Worm (Caenorhabditis elegans) whole organism, L1 larva: ENCODE data around the gene E02H9.6.
"Not testable (repeated sequence)": the region's sequence is repeated elsewhere in the genome, so short reads cannot be mapped to it uniquely, and the experiment has no call there.

Source experiments
- C16A3.4 ChIP-seq: fragments of 150-350 bp; optimal IDR thresholded peaks from 2 replicates; lab custom pipeline; 2014; ENCODE audit warnings: missing biosample characterization, missing genetic modification characterization
- F16B12.6 ChIP-seq: fragments of 150-350 bp; optimal IDR thresholded peaks from 2 replicates; lab custom pipeline; 2014; ENCODE audit warnings: missing biosample characterization, missing genetic modification characterization
- alr-1 ChIP-seq: fragments of 200-800 bp; sonication (Bioruptor generic); optimal IDR thresholded peaks from 2 replicates; lab custom pipeline; 2018; ENCODE audit warnings: borderline replicate concordance, mild to moderate bottlenecking, missing genetic modification characterization, missing compliant biosample characterization
- blmp-1 ChIP-seq: fragments of 150-350 bp; optimal IDR thresholded peaks from 2 replicates; lab custom pipeline; 2014; ENCODE audit warnings: missing biosample characterization, missing genetic modification characterization
- ceh-82 ChIP-seq, 3 experiments: fragments of 150-350 bp in 1 of 3; sonication (generic microtip) in 2 of 3; optimal IDR thresholded peaks; 2 replicates each; lab custom pipeline; 2014 to 2017; ENCODE audit warnings: missing biosample characterization in 3 of 3, missing genetic modification characterization in 3 of 3
- dpl-1 ChIP-seq, 3 experiments: fragments of 150-350 bp in 2 of 3; sonication (generic microtip) in 1 of 3; optimal IDR thresholded peaks; 2 replicates each; lab custom pipeline; 2014 to 2017; ENCODE audit warnings: missing biosample characterization in 3 of 3, missing genetic modification characterization in 3 of 3, missing genetic modification reagents in 3 of 3
- dsc-1 ChIP-seq: sonication (generic microtip); optimal IDR thresholded peaks from 2 replicates; lab custom pipeline; 2016; ENCODE audit warnings: mild to moderate bottlenecking, missing genetic modification characterization, missing compliant biosample characterization
- efl-1 ChIP-seq, 4 experiments: fragments of 150-350 bp; optimal IDR thresholded peaks in 3 of 4; peaks in 1 of 4; 1 replicate in 1 of 4; 2 replicates in 3 of 4; lab custom pipeline; 2014; ENCODE audit warnings: missing biosample characterization in 2 of 4, missing genetic modification characterization in 2 of 4, missing genetic modification reagents in 2 of 4
- elt-3 ChIP-seq, 6 experiments: fragments of 150-350 bp in 1 of 6; sonication (generic microtip); optimal IDR thresholded peaks; 2 replicates each; lab custom pipeline; 2017 to 2018; ENCODE audit warnings: missing biosample characterization in 6 of 6, missing genetic modification characterization in 6 of 6, inconsistent platforms in 1 of 6
- ets-5 ChIP-seq: fragments of 200-800 bp; sonication (Bioruptor generic); IDR thresholded peaks from 2 replicates; pipeline ENCODE4 v1.3.6; 2022; ENCODE audit warnings: missing genetic modification characterization, missing compliant biosample characterization
- fkh-10 ChIP-seq: sonication (generic microtip); optimal IDR thresholded peaks from 2 replicates; lab custom pipeline; 2017; ENCODE audit warnings: missing biosample characterization, missing genetic modification reagents, missing genetic modification characterization
- fkh-8 ChIP-seq: sonication (generic microtip); optimal IDR thresholded peaks from 2 replicates; lab custom pipeline; 2016; ENCODE audit warnings: mild to moderate bottlenecking, missing genetic modification characterization, missing compliant biosample characterization
- hlh-4 ChIP-seq: sonication (generic microtip); optimal IDR thresholded peaks from 2 replicates; lab custom pipeline; 2016; ENCODE audit warnings: mild to moderate bottlenecking, missing genetic modification characterization, missing compliant biosample characterization
- hpl-2 ChIP-seq: fragments of 150-350 bp; optimal IDR thresholded peaks from 2 replicates; lab custom pipeline; 2014; ENCODE audit warnings: missing biosample characterization, missing genetic modification reagents, missing genetic modification characterization
- irx-1 ChIP-seq: sonication (generic microtip); optimal IDR thresholded peaks from 2 replicates; lab custom pipeline; 2016; ENCODE audit warnings: missing genetic modification characterization, missing compliant biosample characterization
- isw-1 ChIP-seq: fragments of 200-800 bp; sonication (Bioruptor generic); IDR thresholded peaks from 2 replicates; pipeline ENCODE4 v1.3.6; 2022; ENCODE audit warnings: missing genetic modification characterization, missing compliant biosample characterization
- lin-13 ChIP-seq: fragments of 150-350 bp; optimal IDR thresholded peaks from 2 replicates; lab custom pipeline; 2014; ENCODE audit warnings: missing biosample characterization, missing genetic modification reagents, missing genetic modification characterization
- lin-14 ChIP-seq: fragments of 200-800 bp; sonication (Bioruptor generic); optimal IDR thresholded peaks from 2 replicates; lab custom pipeline; 2018; ENCODE audit warnings: mild to moderate bottlenecking, missing genetic modification characterization, moderate library complexity, missing compliant biosample characterization
- lin-15B ChIP-seq: fragments of 150-350 bp; sonication (generic microtip); optimal IDR thresholded peaks from 3 replicates; lab custom pipeline; 2014; ENCODE audit warnings: missing biosample characterization, missing genetic modification characterization
- lin-35 ChIP-seq, 2 experiments: fragments of 150-350 bp; optimal IDR thresholded peaks; 2 replicates each; lab custom pipeline; 2014; ENCODE audit warnings: missing biosample characterization in 2 of 2, missing genetic modification characterization in 2 of 2, missing genetic modification reagents in 2 of 2
- lin-39 ChIP-seq: fragments of 150-350 bp; optimal IDR thresholded peaks from 2 replicates; lab custom pipeline; 2014; ENCODE audit warnings: missing biosample characterization, missing genetic modification reagents, missing genetic modification characterization
- lsy-2 ChIP-seq, 2 experiments: fragments of 150-350 bp; optimal IDR thresholded peaks; 2 replicates each; lab custom pipeline; 2014; ENCODE audit warnings: missing biosample characterization in 2 of 2, missing genetic modification characterization in 2 of 2
- mdl-1 ChIP-seq, 2 experiments: fragments of 150-350 bp; optimal IDR thresholded peaks; 2 replicates each; lab custom pipeline; 2014 to 2017; ENCODE audit warnings: missing biosample characterization in 2 of 2, missing genetic modification characterization in 2 of 2, inconsistent platforms in 1 of 2
- mep-1 ChIP-seq: fragments of 150-350 bp; optimal IDR thresholded peaks from 2 replicates; lab custom pipeline; 2014; ENCODE audit warnings: missing biosample characterization, missing genetic modification characterization
- nhr-11 ChIP-seq: fragments of 150-350 bp; optimal IDR thresholded peaks from 2 replicates; lab custom pipeline; 2014; ENCODE audit warnings: missing biosample characterization, missing genetic modification characterization
- nhr-19 ChIP-seq: fragments of 200-800 bp; sonication (Bioruptor generic); conservative IDR thresholded peaks from 2 replicates; pipeline ENCODE4 v1.3.6; 2022; ENCODE audit warnings: missing genetic modification characterization, missing compliant biosample characterization
- nhr-20 ChIP-seq: sonication (generic microtip); optimal IDR thresholded peaks from 2 replicates; lab custom pipeline; 2016; ENCODE audit warnings: mild to moderate bottlenecking, missing genetic modification characterization, missing compliant biosample characterization
- nhr-28 ChIP-seq: fragments of 150-350 bp; optimal IDR thresholded peaks from 2 replicates; lab custom pipeline; 2014; ENCODE audit warnings: missing biosample characterization, missing genetic modification characterization
- nhr-47 ChIP-seq: sonication (generic microtip); optimal IDR thresholded peaks from 2 replicates; lab custom pipeline; 2016; ENCODE audit warnings: mild to moderate bottlenecking, missing genetic modification characterization, moderate library complexity, missing compliant biosample characterization
- nhr-71 ChIP-seq: sonication (generic microtip); optimal IDR thresholded peaks from 2 replicates; lab custom pipeline; 2016; ENCODE audit warnings: mild to moderate bottlenecking, missing genetic modification characterization, moderate library complexity, missing compliant biosample characterization
- nhr-76 ChIP-seq: sonication (generic microtip); optimal IDR thresholded peaks from 2 replicates; lab custom pipeline; 2017; ENCODE audit warnings: missing biosample characterization, missing genetic modification characterization
- nhr-77 ChIP-seq: fragments of 150-350 bp; optimal IDR thresholded peaks from 2 replicates; lab custom pipeline; 2014; ENCODE audit warnings: missing biosample characterization, missing genetic modification characterization
- nhr-90 ChIP-seq: sonication (generic microtip); optimal IDR thresholded peaks from 2 replicates; lab custom pipeline; 2016; ENCODE audit warnings: mild to moderate bottlenecking, missing genetic modification characterization, missing compliant biosample characterization; ENCODE audit not compliant: poor library complexity
- pqm-1 ChIP-seq: sonication (generic microtip); optimal IDR thresholded peaks from 3 replicates; lab custom pipeline; 2017; ENCODE audit warnings: missing biosample characterization, missing genetic modification characterization
- rnt-1 ChIP-seq: sonication (generic microtip); optimal IDR thresholded peaks from 2 replicates; lab custom pipeline; 2016; ENCODE audit warnings: mild to moderate bottlenecking, missing genetic modification characterization, moderate library complexity, missing compliant biosample characterization
- skn-1 ChIP-seq: fragments of 150-350 bp; optimal IDR thresholded peaks from 2 replicates; lab custom pipeline; 2014; ENCODE audit warnings: missing biosample characterization, missing genetic modification characterization
- snu-23 ChIP-seq: sonication (generic microtip); optimal IDR thresholded peaks from 2 replicates; lab custom pipeline; 2016; ENCODE audit warnings: missing genetic modification characterization, missing compliant biosample characterization
- sptf-1 ChIP-seq: fragments of 150-350 bp; optimal IDR thresholded peaks from 2 replicates; lab custom pipeline; 2014; ENCODE audit warnings: missing biosample characterization, missing genetic modification characterization
- sup-37 ChIP-seq: fragments of 200-800 bp; sonication (Bioruptor generic); optimal IDR thresholded peaks from 2 replicates; lab custom pipeline; 2018; ENCODE audit warnings: mild to moderate bottlenecking, missing genetic modification characterization, missing compliant biosample characterization
- swsn-7 ChIP-seq: sonication (generic microtip); optimal IDR thresholded peaks from 2 replicates; lab custom pipeline; 2016; ENCODE audit warnings: missing genetic modification characterization, missing compliant biosample characterization
- tbx-2 ChIP-seq: sonication (generic microtip); optimal IDR thresholded peaks from 2 replicates; lab custom pipeline; 2016; ENCODE audit warnings: missing genetic modification characterization, missing compliant biosample characterization
- unc-130 ChIP-seq: fragments of 150-350 bp; optimal IDR thresholded peaks from 2 replicates; lab custom pipeline; 2017; ENCODE audit warnings: missing biosample characterization, missing genetic modification characterization, inconsistent platforms
- unc-62 ChIP-seq: fragments of 150-350 bp; optimal IDR thresholded peaks from 2 replicates; lab custom pipeline; 2014; ENCODE audit warnings: missing biosample characterization, missing genetic modification reagents, missing genetic modification characterization
- zip-4 ChIP-seq: fragments of 200-800 bp; sonication (Bioruptor generic); optimal IDR thresholded peaks from 2 replicates; lab custom pipeline; 2018; ENCODE audit warnings: mild to moderate bottlenecking, missing genetic modification characterization, moderate library complexity, missing compliant biosample characterization
- ztf-4 ChIP-seq: fragments of 150-350 bp; optimal IDR thresholded peaks from 2 replicates; lab custom pipeline; 2014; ENCODE audit warnings: missing biosample characterization, missing genetic modification characterization

Gene E02H9.6

ce11 chrIII:2460403-2460802 is 24.5 kb downstream of the E02H9.6 start:
- TF ChIP-seq efl-1 (optimal IDR thresholded peaks at IDR 0.05; lab: Kevin White, UChicago): not testable (repeated sequence)
- TF ChIP-seq efl-1 (GFP tag; optimal IDR thresholded peaks at IDR 0.05 in 1 of 2; lab: Kevin White, UChicago): peak in 1 of 2 experiments; percentile 9

ce11 chrIII:2468202-2468601 is 32.3 kb downstream of the E02H9.6 start, which contains the start of the genes E02H9.9 and E02H9.1:
TSS of gene E02H9.9 (minus strand) at chrIII:2468302.
TSS of gene E02H9.1 (plus strand) at chrIII:2468486.
- TF ChIP-seq hpl-2 (GFP tag; lab: Kevin White, UChicago) (no peak), sptf-1 (no peak), fkh-10 (GFP tag; lab: Kevin White, UChicago) (no peak), hlh-4 (no peak), lin-13 (GFP tag; lab: Kevin White, UChicago) (no peak), nhr-11 (tag; lab: Kevin White, UChicago) (no peak), zip-4 (GFP tag; lab: Kevin White, UChicago) (no peak), fkh-8 (tag; lab: Kevin White, UChicago) (no peak)

- TF ChIP-seq lsy-2 (tag; optimal IDR thresholded peaks at IDR 0.05; lab: Kevin White, UChicago) (peak; percentile 63 to 75), C16A3.4 (tag; lab: Kevin White, UChicago) (peak; percentile 16), ceh-82 (tag; optimal IDR thresholded peaks at IDR 0.05; lab: Kevin White, UChicago) (peak; percentile 23 to 73 (median 27)), mep-1 (tag; lab: Kevin White, UChicago) (peak; percentile 70), pqm-1 (tag; lab: Kevin White, UChicago) (no peak), alr-1 (no peak), lin-39 (tag; lab: Kevin White, UChicago) (no peak), nhr-76 (no peak), isw-1 (peak; percentile 34; the same call in 1 of the 2 replicates), sup-37 (GFP tag; lab: Kevin White, UChicago) (no peak), nhr-71 (tag; lab: Kevin White, UChicago) (peak; percentile 35), nhr-28 (tag; lab: Kevin White, UChicago) (no peak), irx-1 (tag; lab: Kevin White, UChicago) (no peak), lin-14 (GFP tag; lab: Kevin White, UChicago) (peak; percentile 89), hpl-2 (GFP tag; lab: Kevin White, UChicago) (no peak), swsn-7 (tag; lab: Kevin White, UChicago) (peak; percentile 20), efl-1 (optimal IDR thresholded peaks at IDR 0.05; lab: Kevin White, UChicago) (peak; percentile 58 to 70), efl-1 (GFP tag; optimal IDR thresholded peaks at IDR 0.05 in 1 of 2; lab: Kevin White, UChicago) (peak; percentile 65 to 93), skn-1 (peak; percentile 78), ztf-4 (tag; lab: Kevin White, UChicago) (no peak), ets-5 (no peak), elt-3 (tag; optimal IDR thresholded peaks at IDR 0.05; lab: Kevin White, UChicago) (peak in 1 of 6 experiments; percentile 0), dpl-1 (GFP tag; optimal IDR thresholded peaks at IDR 0.05; lab: Kevin White, UChicago) (peak; percentile 39 to 66 (median 40)), unc-130 (tag; lab: Kevin White, UChicago) (peak; percentile 6), nhr-90 (tag; lab: Kevin White, UChicago) (no peak), nhr-20 (tag; lab: Kevin White, UChicago) (peak; percentile 27), lin-15B (peak; percentile 50), fkh-8 (tag; lab: Kevin White, UChicago) (peak; percentile 38), lin-35 (GFP tag; optimal IDR thresholded peaks at IDR 0.05; lab: Kevin White, UChicago) (peak; percentile 74 to 76), dsc-1 (no peak), nhr-47 (tag; lab: Kevin White, UChicago) (peak; percentile 15), snu-23 (GFP tag; lab: Kevin White, UChicago) (peak; percentile 47), rnt-1 (peak; percentile 51), nhr-19 (GFP tag; lab: Robert Waterston, UW) (peak; percentile 55), nhr-77 (peak; percentile 25), mdl-1 (tag; optimal IDR thresholded peaks at IDR 0.05; lab: Kevin White, UChicago) (peak in 1 of 2 experiments; percentile 72), tbx-2 (tag; lab: Kevin White, UChicago) (no peak), unc-62 (GFP tag; lab: Kevin White, UChicago) (no peak), blmp-1 (tag; lab: Kevin White, UChicago) (peak; percentile 94), lin-13 (GFP tag; lab: Kevin White, UChicago) (peak; percentile 24), F16B12.6 (tag; lab: Kevin White, UChicago) (peak; percentile 94)
These were observed 36.0 kb downstream of the E02H9.6 start for ce11 chrIII:2471855-2472254.
